Fruit fly (Drosophila melanogaster): ENCODE measurements around the gene CG32536.

- TF ChIP-seq CG1621 (tag; optimal IDR thresholded peaks at IDR 0.05) (no peak), acj6 (GFP tag; optimal IDR thresholded peaks at IDR 0.05) (no peak), CG11294 (GFP tag; IDR thresholded peaks at IDR 0.05) (no peak), CG34406 (GFP tag; optimal IDR thresholded peaks at IDR 0.05) (no peak), CG10631 (GFP tag; optimal IDR thresholded peaks at IDR 0.05) (no peak), CG11762 (GFP tag; optimal IDR thresholded peaks at IDR 0.05; ENCODE audit: insufficient read depth) (no peak), OdsH (GFP tag; optimal IDR thresholded peaks at IDR 0.05) (no peak)
Observed at dm6 chrX:19239365-19239764, 37.3 kb downstream of the CG32536 start.

Data from whole organism, prepupa.